Fruit fly (Drosophila melanogaster): ENCODE data around the gene Prp16.

DNA sequence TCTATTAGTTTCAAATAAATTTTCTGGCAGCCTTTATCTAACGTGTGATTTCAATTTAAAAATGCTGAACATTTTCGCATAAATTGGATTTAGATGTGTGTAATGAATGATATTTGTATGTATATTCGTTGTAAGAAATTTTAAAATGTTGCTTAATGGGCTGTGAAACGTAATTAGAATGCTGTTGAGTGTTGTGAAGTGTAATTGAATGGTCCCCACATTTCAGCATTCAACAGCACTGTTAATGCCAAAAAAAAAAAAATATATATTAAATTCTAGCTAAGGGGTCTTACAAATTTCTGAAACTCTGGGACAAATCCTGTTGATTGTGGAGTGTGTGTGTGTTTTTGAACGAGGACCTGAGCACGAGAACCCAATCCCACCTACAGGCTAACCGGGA lies 64.0 kb downstream of the Prp16 start:
- TF ChIP-seq Hr78 (GFP tag; optimal IDR thresholded peaks at IDR 0.05) (no peak), ey (GFP tag; optimal IDR thresholded peaks at IDR 0.05) (no peak), Hr83 (GFP tag; optimal IDR thresholded peaks at IDR 0.05; ENCODE audit: poor library complexity, severe bottlenecking) (no peak), psq (GFP tag; optimal IDR thresholded peaks at IDR 0.05) (no peak), lola (GFP tag; optimal IDR thresholded peaks at IDR 0.05) (no peak)
